Fruit fly (Drosophila melanogaster) whole organism, pupa: ENCODE data around the gene CG42834.
A peak's percentile ranks its signal among the peaks of the same experiment; 100 is the strongest.

Experiments
- CG13204 ChIP-seq: fragments of 200-800 bp; sonication (Bioruptor generic); optimal IDR thresholded peaks from 2 replicates; lab custom pipeline; 2018; ENCODE audit warnings: missing biosample characterization, mild to moderate bottlenecking, missing genetic modification characterization, moderate library complexity
- CG14655 ChIP-seq: fragments of 200-800 bp; sonication (Bioruptor generic); optimal IDR thresholded peaks from 3 replicates; lab custom pipeline; 2017; ENCODE audit warnings: mild to moderate bottlenecking, missing biosample characterization, missing genetic modification reagents, missing genetic modification characterization
- CG17806 ChIP-seq: fragments of 200-800 bp; sonication (Bioruptor generic); optimal IDR thresholded peaks from 2 replicates; lab custom pipeline; 2018; ENCODE audit warnings: missing biosample characterization, mild to moderate bottlenecking, missing genetic modification characterization, moderate library complexity
- CG34367 ChIP-seq: fragments of 200-800 bp; sonication (Bioruptor generic); optimal IDR thresholded peaks from 2 replicates; lab custom pipeline; 2018; ENCODE audit warnings: missing biosample characterization, mild to moderate bottlenecking, missing genetic modification characterization
- D1 ChIP-seq: fragments of 200-800 bp; sonication (Bioruptor generic); optimal IDR thresholded peaks from 2 replicates; lab custom pipeline; 2018; ENCODE audit warnings: missing biosample characterization, mild to moderate bottlenecking, missing genetic modification characterization, moderate library complexity
- EcR ChIP-seq: fragments of 200-800 bp; sonication (Bioruptor generic); optimal IDR thresholded peaks from 3 replicates; lab custom pipeline; 2019; ENCODE audit warnings: missing biosample characterization, missing genetic modification characterization, mild to moderate bottlenecking, moderate library complexity, missing genetic modification reagents
- Ets98B ChIP-seq: fragments of 200-800 bp; sonication (Bioruptor generic); IDR thresholded peaks from 2 replicates; pipeline ENCODE4 v1.3.6; 2022; ENCODE audit warnings: missing biosample characterization, missing genetic modification characterization

DNA sequence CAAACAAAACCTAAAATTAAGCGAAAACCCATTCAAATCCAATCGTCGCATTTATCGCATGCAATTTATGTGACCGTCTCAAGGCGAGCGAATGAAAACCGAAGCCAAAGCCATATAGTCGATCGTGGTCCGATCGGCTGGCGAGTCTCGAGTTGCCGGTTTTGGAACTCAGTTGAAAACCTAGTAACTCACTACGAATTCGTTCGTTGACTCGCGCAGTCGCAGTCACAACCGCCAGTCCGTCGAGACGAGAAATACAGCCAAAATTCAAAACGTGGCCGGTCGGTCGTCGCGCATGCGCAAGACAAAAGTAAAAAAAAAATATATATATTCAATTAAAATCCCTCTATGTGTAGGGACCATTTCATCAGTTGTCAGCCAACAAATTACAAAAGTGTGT lies 38.8 kb upstream of the CG42834 start, which contains the start of gene lute:
- TF ChIP-seq EcR (GFP tag; lab: Kevin White, UChicago) (peak; percentile 81), Ets98B (GFP tag; lab: Robert Waterston, UW) (no peak), CG34367 (no peak), CG14655 (GFP tag; lab: Kevin White, UChicago) (no peak), CG13204 (GFP tag; lab: Kevin White, UChicago) (no peak), D1 (tag; lab: Kevin White, UChicago) (no peak), CG17806 (tag; lab: Kevin White, UChicago) (no peak)
